Fruit fly (Drosophila melanogaster): ENCODE measurements around the gene CG10845.
A peak's percentile ranks its signal among the peaks of the same experiment; 100 is the strongest.

CG10845 gene

DNA sequence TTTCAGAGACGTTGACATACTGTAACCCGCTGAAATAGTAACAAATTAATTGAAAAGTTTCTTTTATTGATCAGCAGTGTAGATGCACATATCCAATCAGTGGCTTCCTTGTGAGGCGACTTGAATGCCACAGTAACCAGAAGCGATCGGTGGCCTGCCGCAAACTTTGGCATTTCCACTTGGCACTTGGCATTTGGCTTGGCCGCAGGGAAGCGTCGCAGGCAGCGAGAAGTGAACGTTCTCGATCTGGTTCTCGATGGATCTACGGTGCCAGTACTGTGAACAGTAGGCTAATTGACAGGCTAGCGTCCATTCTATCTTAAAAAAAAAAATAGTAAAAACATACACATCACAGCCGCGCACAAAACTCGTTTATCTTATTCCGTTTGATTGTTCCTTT lies at the start of gene CG10845:
Gene CG10845, plus strand, starts transcription at position 301 of the 400 bp plus-strand sequence.
- no peak for TF ChIP-seq CG17801 (GFP tag; optimal IDR thresholded peaks at IDR 0.05; ENCODE audit: partially characterized antibody)

DNA sequence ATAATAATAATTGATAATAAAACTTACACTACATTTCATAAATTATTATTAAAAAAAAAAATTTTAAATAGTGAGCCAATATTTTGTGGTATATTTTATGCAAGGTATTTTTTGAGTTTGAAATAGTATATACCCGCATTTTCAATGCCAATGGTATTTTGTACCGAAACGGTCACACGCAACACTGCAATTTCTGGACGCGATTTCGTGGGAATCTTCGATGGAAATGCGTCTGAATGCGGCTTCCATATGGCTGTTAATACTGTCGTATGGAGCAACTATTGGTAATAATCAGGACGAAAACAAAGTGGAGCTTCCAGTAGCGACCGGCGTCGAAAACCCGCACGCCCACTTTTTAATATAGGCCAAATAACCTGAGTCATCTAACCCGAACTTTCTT lies 49.5 kb upstream of the CG10845 start, which contains the start of gene Nct:
Gene Nct, plus strand, starts transcription at position 173 of the 400 bp plus-strand sequence.
- peak; percentile 40 for TF ChIP-seq CG17801 (GFP tag; optimal IDR thresholded peaks at IDR 0.05; ENCODE audit: partially characterized antibody)

DNA sequence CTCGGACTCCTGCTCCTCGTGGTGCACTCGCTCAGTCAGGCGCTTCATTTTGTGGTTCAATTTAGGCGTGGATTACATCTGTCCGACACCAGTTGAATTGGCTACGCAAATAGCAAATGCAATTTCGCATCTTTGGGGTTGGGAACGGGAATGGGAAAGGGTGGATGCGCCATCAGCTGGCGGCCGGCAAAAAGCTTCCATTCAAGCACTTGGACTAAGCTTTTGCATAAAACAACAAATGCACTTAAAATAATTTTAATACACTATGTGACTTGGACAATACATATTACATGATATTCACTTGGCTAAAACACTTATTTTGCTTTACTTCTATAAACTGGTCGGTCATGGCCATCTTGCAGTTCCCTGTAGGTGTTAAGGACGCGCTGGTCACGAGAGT lies 44.8 kb upstream of the CG10845 start, which contains the start of gene HDAC11:
Gene HDAC11, minus strand, starts transcription at position 101 of the 400 bp plus-strand sequence.
- TF ChIP-seq CG17801 (GFP tag; optimal IDR thresholded peaks at IDR 0.05; ENCODE audit: partially characterized antibody): no peak

DNA sequence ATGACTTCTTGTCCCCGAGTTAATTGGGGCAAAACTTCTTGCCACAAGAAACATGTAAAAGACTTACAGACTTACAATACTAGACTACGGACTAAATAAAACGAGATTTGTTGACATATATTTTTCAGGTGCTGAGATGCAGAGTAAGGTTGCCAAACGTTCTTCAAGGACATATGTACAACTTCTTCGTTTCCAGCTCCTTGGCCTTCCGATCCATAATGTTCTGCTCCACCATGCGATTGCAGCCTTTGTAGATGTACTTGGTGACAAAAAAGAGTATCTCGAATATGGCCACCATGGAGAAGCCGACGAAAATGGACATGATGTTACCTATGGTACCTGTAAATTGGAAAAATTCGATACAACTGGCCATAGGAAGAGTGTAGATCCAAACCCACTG lies 43.5 kb upstream of the CG10845 start, which contains the start of gene CAH4:
Gene CAH4, minus strand, starts transcription at position 101 of the 400 bp plus-strand sequence.
- TF ChIP-seq CG17801 (GFP tag; optimal IDR thresholded peaks at IDR 0.05; ENCODE audit: partially characterized antibody): no peak

DNA sequence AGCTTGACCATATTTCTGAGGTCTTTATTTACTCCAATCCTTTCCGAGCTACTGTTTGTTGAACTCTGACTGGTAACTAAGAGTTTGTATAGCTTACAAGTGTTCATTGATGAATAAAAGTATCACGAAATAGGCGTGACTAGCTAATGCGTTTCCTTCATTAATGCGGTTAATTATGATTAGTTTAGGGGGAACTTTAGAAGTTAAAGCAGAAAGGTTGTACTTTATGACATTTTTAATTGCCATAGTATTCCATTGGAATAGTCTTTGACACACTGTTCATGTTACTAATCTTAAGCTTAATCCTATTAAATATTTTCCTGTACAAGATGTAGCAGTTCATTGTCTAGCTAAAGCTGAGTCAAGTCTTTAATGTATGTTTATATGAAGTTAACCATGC lies 41.2 kb upstream of the CG10845 start, which contains the start of gene ppk22:
Gene ppk22, minus strand, starts transcription at position 101 of the 400 bp plus-strand sequence.
- no peak for TF ChIP-seq CG17801 (GFP tag; optimal IDR thresholded peaks at IDR 0.05; ENCODE audit: partially characterized antibody)

DNA sequence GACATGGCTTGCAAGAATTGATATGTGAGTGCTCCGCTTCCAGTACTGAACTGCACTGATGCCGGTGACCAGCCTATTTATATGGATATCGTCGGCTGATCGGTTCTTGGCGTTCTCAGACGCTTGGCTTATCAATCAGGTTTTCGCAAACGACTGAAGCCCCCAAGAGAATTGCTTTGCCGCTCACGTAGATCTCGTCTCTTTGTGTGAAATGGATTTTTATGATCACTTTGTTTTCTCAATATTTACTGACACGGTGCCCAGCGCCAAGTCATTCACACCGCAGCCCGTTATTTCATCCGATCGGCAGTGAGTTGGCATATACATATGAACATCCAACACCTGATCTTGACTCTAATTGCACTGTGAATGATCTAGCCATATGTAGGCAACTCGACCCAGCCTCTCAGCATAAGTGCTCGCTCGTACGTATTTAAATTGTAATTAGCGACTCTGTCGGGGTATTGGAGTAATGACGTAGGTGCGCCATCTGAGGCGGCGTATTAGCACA lies 40.5 kb upstream of the CG10845 start, which contains the start of gene CG13639:
Gene CG13639, minus strand, starts transcription at position 51 of the 511 bp plus-strand sequence.
- no peak for TF ChIP-seq CG17801 (GFP tag; optimal IDR thresholded peaks at IDR 0.05; ENCODE audit: partially characterized antibody)

DNA sequence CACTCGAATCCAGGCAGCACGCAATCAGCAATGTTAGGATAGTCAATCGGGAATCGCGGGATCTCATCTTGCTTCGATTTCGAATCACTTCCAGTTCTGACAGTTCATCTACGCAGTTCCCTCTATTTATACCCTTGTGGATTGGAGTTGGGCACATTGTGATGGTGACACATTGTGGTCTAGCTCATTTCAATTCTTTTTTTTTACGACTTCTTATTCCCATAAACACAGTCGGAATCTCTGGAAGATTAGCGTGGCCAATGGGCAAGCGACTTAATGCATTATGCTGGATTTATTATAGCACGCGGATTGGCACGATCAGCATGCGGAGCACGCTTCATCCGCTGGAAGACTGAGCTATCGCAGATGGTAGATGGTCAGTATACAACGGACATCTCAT lies 38.9 kb upstream of the CG10845 start, which contains the start of gene CG13640:
Gene CG13640, minus strand, starts transcription at position 101 of the 400 bp plus-strand sequence.
- no peak for TF ChIP-seq CG17801 (GFP tag; optimal IDR thresholded peaks at IDR 0.05; ENCODE audit: partially characterized antibody)

DNA sequence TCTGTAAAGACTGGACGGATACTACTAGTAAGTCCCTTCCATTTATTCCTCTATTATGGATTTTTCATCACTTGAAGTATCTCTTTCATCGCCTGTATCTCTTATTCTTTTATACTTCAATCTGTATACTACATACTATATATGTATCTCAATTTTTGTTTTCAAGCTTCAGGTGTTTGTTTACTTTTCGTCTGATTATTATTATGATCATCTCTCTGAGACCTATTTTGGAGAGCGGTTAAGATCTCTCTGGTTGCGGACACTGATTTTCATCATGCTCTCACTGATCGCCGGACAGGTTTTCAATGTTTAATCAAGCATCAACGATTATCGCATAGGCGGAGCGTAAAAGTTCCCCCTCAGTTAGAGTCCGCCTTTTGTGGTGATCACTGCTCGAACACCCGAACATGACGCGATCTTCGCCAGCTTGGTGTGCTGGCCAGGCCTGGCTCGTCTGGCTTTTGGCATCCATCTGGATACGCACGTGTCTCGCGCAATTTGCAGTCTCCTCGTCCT lies 38.3 kb upstream of the CG10845 start, which contains the start of gene CG7016:
Gene CG7016, plus strand, starts transcription at position 358 of the 516 bp plus-strand sequence.
- no peak for TF ChIP-seq CG17801 (GFP tag; optimal IDR thresholded peaks at IDR 0.05; ENCODE audit: partially characterized antibody)

DNA sequence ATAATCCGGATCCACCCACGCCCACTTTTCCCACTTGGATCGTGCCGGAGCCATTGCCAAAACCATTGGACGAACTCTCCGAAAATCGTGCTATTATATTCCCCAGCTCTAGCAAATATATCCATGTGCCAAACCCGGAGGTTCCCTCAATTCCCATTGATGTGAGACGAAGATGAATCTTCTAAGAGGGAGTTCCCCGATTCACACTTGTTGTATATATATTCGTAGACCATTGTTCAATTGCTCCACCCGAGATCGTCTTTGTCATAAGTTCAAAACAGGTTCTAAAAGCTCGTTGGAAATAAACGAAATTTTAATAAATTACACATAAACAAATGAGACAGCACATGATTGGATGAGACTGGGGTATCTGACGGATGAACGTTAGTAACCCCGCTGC lies 37.0 kb upstream of the CG10845 start:
- TF ChIP-seq CG17801 (GFP tag; optimal IDR thresholded peaks at IDR 0.05; ENCODE audit: partially characterized antibody): no peak

DNA sequence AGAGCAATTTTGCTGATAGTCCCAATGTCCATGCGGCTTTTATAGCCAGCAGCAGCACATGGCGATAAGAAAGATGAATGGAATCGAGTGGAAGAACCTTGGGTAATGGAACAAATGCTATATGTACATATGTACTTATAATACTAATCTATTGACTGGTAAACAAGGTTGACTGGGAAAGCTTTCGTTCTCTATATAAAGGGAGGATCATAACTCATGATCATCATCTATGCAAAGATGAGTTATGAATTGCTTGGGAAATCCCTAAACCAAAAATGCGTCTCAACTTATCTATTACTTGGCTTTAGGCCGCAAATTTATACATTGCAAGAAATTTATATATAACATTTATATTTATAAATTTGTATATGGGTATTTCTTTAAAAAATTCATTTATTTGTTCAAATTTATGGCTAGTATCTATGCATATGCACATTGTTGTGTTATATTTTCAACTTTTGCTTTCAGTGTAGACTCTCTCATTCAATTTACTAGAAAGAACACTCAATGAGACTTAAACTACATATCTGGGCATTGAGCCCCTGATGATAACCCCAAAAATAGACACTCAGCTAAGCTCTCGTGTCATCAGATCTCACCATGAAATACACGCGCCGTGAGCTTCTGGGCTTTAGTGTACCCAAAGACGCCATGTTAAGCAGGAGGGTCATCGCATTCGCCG lies 36.1 kb upstream of the CG10845 start, which contains the start of the genes Srg1 and Elal:
Gene Srg1, minus strand, starts transcription at position 14 of the 682 bp plus-strand sequence.
Gene Elal, plus strand, starts transcription at position 632 of the 682 bp plus-strand sequence.
- TF ChIP-seq CG17801 (GFP tag; optimal IDR thresholded peaks at IDR 0.05; ENCODE audit: partially characterized antibody): no peak

DNA sequence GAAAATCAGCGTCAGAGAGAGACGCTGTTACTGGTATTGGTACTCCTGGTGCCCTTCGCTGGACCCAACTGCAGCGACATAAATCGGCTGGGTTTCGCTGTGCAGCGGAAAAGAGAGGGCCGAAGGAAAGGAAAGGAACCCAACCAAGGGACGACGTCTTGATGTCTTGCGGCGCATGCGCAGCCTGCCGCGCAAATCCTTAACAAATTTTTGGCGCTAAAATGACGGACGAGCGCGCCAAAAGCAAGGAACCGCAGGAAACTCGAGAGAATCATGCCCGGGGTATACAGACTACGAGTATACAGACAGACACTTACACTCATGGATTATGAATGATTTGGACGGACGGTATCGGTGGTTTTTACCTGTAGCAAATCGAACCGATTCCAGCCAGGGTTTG lies 33.9 kb upstream of the CG10845 start:
- TF ChIP-seq CG17801 (GFP tag; optimal IDR thresholded peaks at IDR 0.05; ENCODE audit: partially characterized antibody): no peak

DNA sequence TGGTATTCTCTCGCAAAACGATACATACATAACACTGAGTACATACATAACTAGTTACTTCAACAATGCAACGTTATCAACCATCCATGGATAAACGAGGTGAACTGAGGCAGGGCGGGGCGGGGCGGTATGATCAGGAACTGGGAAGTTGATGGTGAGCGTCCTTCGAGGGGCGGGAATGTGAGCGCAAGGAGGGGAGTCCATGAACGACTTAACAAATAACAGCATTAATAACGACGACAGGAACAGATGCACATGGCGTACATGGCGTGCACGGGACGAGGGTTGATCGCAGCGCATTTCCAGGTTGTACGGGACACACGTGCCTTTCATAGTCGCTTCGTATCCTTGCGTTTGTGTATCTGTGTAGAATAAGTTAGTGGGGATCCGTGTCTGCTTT lies 33.0 kb upstream of the CG10845 start:
- no peak for TF ChIP-seq CG17801 (GFP tag; optimal IDR thresholded peaks at IDR 0.05; ENCODE audit: partially characterized antibody)

DNA sequence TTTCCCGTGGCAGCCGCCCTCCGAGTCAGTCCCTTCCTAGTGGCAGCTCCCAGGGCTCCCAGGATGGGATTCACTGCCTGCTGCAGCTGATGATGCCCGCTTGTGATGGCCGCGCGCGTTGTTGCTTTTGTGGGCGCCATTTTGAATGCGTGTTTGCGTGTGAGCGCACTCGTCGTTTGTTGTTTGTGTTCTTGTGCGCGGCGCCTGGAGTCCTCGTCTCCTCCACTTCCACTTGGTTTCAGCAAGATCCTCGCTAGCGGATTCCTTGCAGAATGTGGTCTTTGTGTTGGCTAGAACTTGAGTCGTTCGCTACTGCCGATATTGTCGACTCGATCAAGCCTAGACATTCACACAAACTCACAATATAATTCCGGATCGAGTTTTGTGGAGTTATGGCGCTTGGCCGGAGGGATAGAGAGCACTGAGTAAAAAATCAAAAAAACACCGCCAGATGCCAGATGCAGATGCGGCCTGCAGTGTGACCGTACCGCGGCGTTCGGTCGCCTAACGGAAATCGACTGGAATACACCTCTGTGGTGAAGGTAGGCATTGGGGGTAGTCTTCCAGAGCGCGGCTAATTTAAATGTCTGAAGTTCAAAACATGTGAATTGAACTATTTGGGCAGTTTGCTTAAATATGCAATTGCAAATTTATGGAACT lies 30.4 kb upstream of the CG10845 start, which contains the start of gene CycB3:
Gene CycB3, minus strand, starts transcription at position 428 of the 660 bp plus-strand sequence.
- peak; percentile 14 for TF ChIP-seq CG17801 (GFP tag; optimal IDR thresholded peaks at IDR 0.05; ENCODE audit: partially characterized antibody)

DNA sequence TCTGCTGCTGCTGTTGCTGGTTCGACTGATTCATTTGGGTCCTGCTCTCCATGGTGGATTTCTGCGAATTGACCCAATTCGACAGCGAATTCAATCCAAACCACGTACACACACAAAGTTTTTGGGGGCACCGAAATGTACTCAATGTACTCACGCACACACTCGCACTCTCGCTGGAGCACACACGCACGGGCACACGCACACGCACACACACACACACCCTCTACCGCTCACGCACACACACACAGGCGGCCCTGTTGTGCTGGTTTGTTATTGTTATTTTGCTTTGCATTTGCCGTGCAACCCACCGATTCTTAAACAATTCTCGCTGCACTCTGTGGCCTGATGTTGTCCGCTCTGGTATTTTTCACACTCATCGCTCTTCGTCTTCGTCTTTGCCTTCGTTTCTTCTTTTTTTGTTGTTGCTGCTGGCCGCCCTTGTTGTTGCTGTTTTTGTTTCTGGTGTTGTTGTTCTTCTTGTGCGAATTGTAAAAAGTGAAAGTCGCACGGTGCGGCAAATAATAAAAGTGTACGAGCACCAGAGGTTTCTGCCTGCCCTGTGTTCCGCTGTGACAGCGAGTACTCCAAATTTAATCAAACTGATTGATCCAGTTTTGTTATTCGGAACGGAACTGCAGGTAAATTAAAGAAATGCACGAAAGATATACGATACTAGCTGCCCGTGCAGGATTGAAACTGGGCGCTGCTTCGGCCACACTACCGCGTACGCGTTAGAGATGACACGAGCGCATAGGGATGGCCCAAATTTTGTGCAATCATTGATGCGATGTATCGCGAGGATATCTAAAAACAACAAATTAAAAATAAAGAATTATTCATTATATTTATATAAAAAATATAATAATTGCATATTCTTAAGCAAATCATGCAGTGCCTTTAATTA lies 24.7 kb upstream of the CG10845 start, which contains the start of gene CG3744:
Gene CG3744, minus strand, starts transcription at position 716 of the 904 bp plus-strand sequence.
- peak; percentile 70 for TF ChIP-seq CG17801 (GFP tag; optimal IDR thresholded peaks at IDR 0.05; ENCODE audit: partially characterized antibody)
